Fruit fly (Drosophila melanogaster) whole organism, pupa: ENCODE data around the gene CG12268.

Experiments used
- CG10348 ChIP-seq: fragments of 200-800 bp; sonication (Bioruptor generic); IDR thresholded peaks from 2 replicates; pipeline ENCODE4 v1.3.6; 2022; ENCODE audit warnings: missing biosample characterization, missing genetic modification characterization
- CG12605 ChIP-seq: fragments of 200-800 bp; sonication (Bioruptor generic); IDR thresholded peaks from 2 replicates; pipeline ENCODE4 v1.3.6; 2022; ENCODE audit warnings: missing biosample characterization, missing genetic modification characterization
- CG13204 ChIP-seq: fragments of 200-800 bp; sonication (Bioruptor generic); optimal IDR thresholded peaks from 2 replicates; lab custom pipeline; 2018; ENCODE audit warnings: missing biosample characterization, mild to moderate bottlenecking, missing genetic modification characterization, moderate library complexity
- CG14655 ChIP-seq: fragments of 200-800 bp; sonication (Bioruptor generic); optimal IDR thresholded peaks from 3 replicates; lab custom pipeline; 2017; ENCODE audit warnings: mild to moderate bottlenecking, missing biosample characterization, missing genetic modification reagents, missing genetic modification characterization
- CG15710 ChIP-seq: fragments of 200-800 bp; sonication (Bioruptor generic); optimal IDR thresholded peaks from 2 replicates; lab custom pipeline; 2018; ENCODE audit warnings: missing biosample characterization, mild to moderate bottlenecking, missing genetic modification characterization, moderate library complexity
- CG17806 ChIP-seq: fragments of 200-800 bp; sonication (Bioruptor generic); optimal IDR thresholded peaks from 2 replicates; lab custom pipeline; 2018; ENCODE audit warnings: missing biosample characterization, mild to moderate bottlenecking, missing genetic modification characterization, moderate library complexity
- CG32121 ChIP-seq: fragments of 200-800 bp; sonication (Bioruptor generic); IDR thresholded peaks from 2 replicates; pipeline ENCODE4 v1.3.6; 2022; ENCODE audit warnings: missing biosample characterization, missing genetic modification characterization
- CG34367 ChIP-seq: fragments of 200-800 bp; sonication (Bioruptor generic); optimal IDR thresholded peaks from 2 replicates; lab custom pipeline; 2018; ENCODE audit warnings: missing biosample characterization, mild to moderate bottlenecking, missing genetic modification characterization
- CG4496 ChIP-seq: fragments of 200-800 bp; sonication (Bioruptor generic); IDR thresholded peaks from 3 replicates; pipeline ENCODE4 v1.3.6; 2022; ENCODE audit warnings: missing biosample characterization, missing genetic modification characterization
- CG8159 ChIP-seq: fragments of 200-800 bp; sonication (Bioruptor generic); optimal IDR thresholded peaks from 3 replicates; lab custom pipeline; 2018; ENCODE audit warnings: missing biosample characterization, mild to moderate bottlenecking, missing genetic modification characterization, moderate library complexity
- CG8301 ChIP-seq: fragments of 200-800 bp; sonication (Bioruptor generic); optimal IDR thresholded peaks from 2 replicates; lab custom pipeline; 2018; ENCODE audit warnings: missing biosample characterization, mild to moderate bottlenecking, missing genetic modification characterization
- CG9948 ChIP-seq: fragments of 200-800 bp; sonication (Bioruptor generic); optimal IDR thresholded peaks from 2 replicates; lab custom pipeline; 2018; ENCODE audit warnings: missing biosample characterization, mild to moderate bottlenecking, missing genetic modification characterization, moderate library complexity
- D1 ChIP-seq: fragments of 200-800 bp; sonication (Bioruptor generic); optimal IDR thresholded peaks from 2 replicates; lab custom pipeline; 2018; ENCODE audit warnings: missing biosample characterization, mild to moderate bottlenecking, missing genetic modification characterization, moderate library complexity
- EcR ChIP-seq: fragments of 200-800 bp; sonication (Bioruptor generic); optimal IDR thresholded peaks from 3 replicates; lab custom pipeline; 2019; ENCODE audit warnings: missing biosample characterization, missing genetic modification characterization, mild to moderate bottlenecking, moderate library complexity, missing genetic modification reagents
- Ets98B ChIP-seq: fragments of 200-800 bp; sonication (Bioruptor generic); IDR thresholded peaks from 2 replicates; pipeline ENCODE4 v1.3.6; 2022; ENCODE audit warnings: missing biosample characterization, missing genetic modification characterization
- Pif1A ChIP-seq: fragments of 200-800 bp; sonication (Bioruptor generic); optimal IDR thresholded peaks from 3 replicates; lab custom pipeline; 2016; ENCODE audit warnings: missing biosample characterization, missing genetic modification characterization
- Pif1B ChIP-seq: fragments of 200-800 bp; sonication (Bioruptor generic); optimal IDR thresholded peaks from 3 replicates; lab custom pipeline; 2016; ENCODE audit warnings: missing biosample characterization, missing genetic modification characterization
- Snoo ChIP-seq: fragments of 200-800 bp; sonication (Bioruptor generic); optimal IDR thresholded peaks from 3 replicates; lab custom pipeline; 2017; ENCODE audit warnings: missing biosample characterization, mild to moderate bottlenecking, missing genetic modification characterization, inconsistent platforms
- fd96Ca ChIP-seq: fragments of 200-800 bp; sonication (Bioruptor generic); IDR thresholded peaks from 3 replicates; pipeline ENCODE4 v1.3.6; 2022; ENCODE audit warnings: missing biosample characterization, missing genetic modification characterization
- gl ChIP-seq: fragments of 200-800 bp; sonication (Bioruptor generic); optimal IDR thresholded peaks from 2 replicates; lab custom pipeline; 2018; ENCODE audit warnings: missing biosample characterization, mild to moderate bottlenecking, missing genetic modification characterization
- rn ChIP-seq: fragments of 200-800 bp; sonication (Bioruptor generic); IDR thresholded peaks from 2 replicates; pipeline ENCODE4 v1.3.6; 2022; ENCODE audit warnings: missing biosample characterization, missing genetic modification characterization

The CG12268 gene

DNA sequence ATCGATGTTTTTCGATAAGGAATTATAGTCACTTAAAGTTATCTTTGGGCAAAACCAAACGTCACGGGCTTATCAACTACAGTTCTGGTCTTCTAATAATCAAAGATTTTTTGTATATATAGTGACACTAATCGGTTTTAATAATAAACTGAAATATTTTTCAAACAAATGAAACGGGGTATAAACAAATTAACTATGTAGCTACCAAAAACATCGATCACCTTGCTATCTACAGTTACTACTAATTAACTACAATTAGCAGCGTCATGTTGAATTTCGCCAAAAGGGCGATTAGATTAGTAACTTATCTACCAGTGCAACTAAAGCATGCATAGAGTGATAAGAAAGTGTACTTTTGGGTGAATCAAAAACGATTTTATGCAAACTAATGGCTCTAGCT is 43.1 kb upstream of the CG12268 start:
- TF ChIP-seq gl (tag; lab: Kevin White, UChicago) (no peak), CG8159 (tag; lab: Kevin White, UChicago) (no peak), Pif1A (GFP tag; lab: Kevin White, UChicago) (no peak), CG9948 (no peak), EcR (GFP tag; lab: Kevin White, UChicago) (no peak), CG8301 (tag; lab: Kevin White, UChicago) (no peak), CG10348 (GFP tag; lab: Robert Waterston, UW) (no peak), CG14655 (GFP tag; lab: Kevin White, UChicago) (no peak), CG32121 (GFP tag; lab: Robert Waterston, UW) (no peak), CG13204 (GFP tag; lab: Kevin White, UChicago) (no peak), D1 (tag; lab: Kevin White, UChicago) (no peak), CG12605 (GFP tag; lab: Robert Waterston, UW) (no peak), CG15710 (tag; lab: Kevin White, UChicago) (no peak), CG34367 (tag; lab: Kevin White, UChicago) (no peak)

dm6 chr3R:23986479-23986930 is 38.3 kb upstream of the CG12268 start, which contains the start of the genes CG13603 and CG5902:
Gene CG13603 (minus strand): TSS chr3R:23986569.
Gene CG5902 (plus strand): TSS chr3R:23986642.
- TF ChIP-seq CG8159 (tag; lab: Kevin White, UChicago): no peak
- peak; percentile 57; the same call in 1 of the 3 replicates for TF ChIP-seq fd96Ca (GFP tag; lab: Robert Waterston, UW)
- TF ChIP-seq rn (GFP tag; lab: Robert Waterston, UW): 0 out of 2 replicates have a peak, but pooled peaks have one; percentile 8
- no peak for TF ChIP-seq CG9948
- TF ChIP-seq Snoo (tag; lab: Kevin White, UChicago): no peak
- TF ChIP-seq CG13204 (GFP tag; lab: Kevin White, UChicago): no peak
- peak; percentile 30 for TF ChIP-seq Ets98B (GFP tag; lab: Robert Waterston, UW)
- TF ChIP-seq CG15710 (tag; lab: Kevin White, UChicago): peak; percentile 16
- TF ChIP-seq gl (tag; lab: Kevin White, UChicago): peak; percentile 48
- peak; percentile 42; the same call in 1 of the 2 replicates for TF ChIP-seq CG32121 (GFP tag; lab: Robert Waterston, UW)
- no peak for TF ChIP-seq D1 (tag; lab: Kevin White, UChicago)
- TF ChIP-seq Pif1B (GFP tag; lab: Kevin White, UChicago): no peak
- no peak for TF ChIP-seq CG8301 (tag; lab: Kevin White, UChicago)
- peak; percentile 70 for TF ChIP-seq EcR (GFP tag; lab: Kevin White, UChicago)

DNA sequence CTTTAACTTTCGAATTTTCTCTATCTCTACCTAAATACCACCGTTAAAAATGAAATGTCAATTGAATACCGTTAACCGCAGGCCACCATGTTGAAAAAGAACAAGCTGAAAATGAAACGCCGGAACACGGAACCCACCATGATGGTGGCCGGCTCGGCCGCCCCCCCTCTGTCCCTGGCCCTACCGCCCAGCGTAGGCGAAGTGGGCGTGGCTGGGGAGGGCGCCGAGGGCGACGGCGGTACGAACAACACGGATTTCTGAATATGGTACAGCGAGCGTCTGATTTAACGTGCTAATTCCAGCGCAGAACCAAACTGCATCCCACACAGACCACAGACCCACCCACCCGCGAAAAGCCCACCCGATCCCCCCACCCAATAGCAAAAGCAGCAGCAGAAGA is 33.4 kb upstream of the CG12268 start:
- TF ChIP-seq CG9948: no peak
- TF ChIP-seq CG10348 (GFP tag; lab: Robert Waterston, UW): no peak
- TF ChIP-seq CG32121 (GFP tag; lab: Robert Waterston, UW): no peak
- no peak for TF ChIP-seq Ets98B (GFP tag; lab: Robert Waterston, UW)
- no peak for TF ChIP-seq CG14655 (GFP tag; lab: Kevin White, UChicago)
- TF ChIP-seq CG34367 (tag; lab: Kevin White, UChicago): no peak
- no peak for TF ChIP-seq CG17806
- TF ChIP-seq CG13204 (GFP tag; lab: Kevin White, UChicago): no peak
- TF ChIP-seq, all 21 proteins: peak for 0

- TF ChIP-seq EcR (GFP tag; lab: Kevin White, UChicago) (no peak), CG13204 (GFP tag; lab: Kevin White, UChicago) (no peak), CG15710 (tag; lab: Kevin White, UChicago) (no peak), fd96Ca (GFP tag; lab: Robert Waterston, UW) (no peak), CG9948 (no peak), CG8301 (tag; lab: Kevin White, UChicago) (no peak), Snoo (tag; lab: Kevin White, UChicago) (no peak), CG17806 (no peak), Pif1B (GFP tag; lab: Kevin White, UChicago) (no peak), CG14655 (GFP tag; lab: Kevin White, UChicago) (no peak), CG34367 (tag; lab: Kevin White, UChicago) (no peak), CG32121 (GFP tag; lab: Robert Waterston, UW) (no peak), CG8159 (tag; lab: Kevin White, UChicago) (no peak), gl (tag; lab: Kevin White, UChicago) (no peak), Ets98B (GFP tag; lab: Robert Waterston, UW) (no peak), CG4496 (GFP tag; lab: Robert Waterston, UW) (no peak)
Measured at dm6 chr3R:23971764-23972163, 23.5 kb upstream of the CG12268 start.

DNA sequence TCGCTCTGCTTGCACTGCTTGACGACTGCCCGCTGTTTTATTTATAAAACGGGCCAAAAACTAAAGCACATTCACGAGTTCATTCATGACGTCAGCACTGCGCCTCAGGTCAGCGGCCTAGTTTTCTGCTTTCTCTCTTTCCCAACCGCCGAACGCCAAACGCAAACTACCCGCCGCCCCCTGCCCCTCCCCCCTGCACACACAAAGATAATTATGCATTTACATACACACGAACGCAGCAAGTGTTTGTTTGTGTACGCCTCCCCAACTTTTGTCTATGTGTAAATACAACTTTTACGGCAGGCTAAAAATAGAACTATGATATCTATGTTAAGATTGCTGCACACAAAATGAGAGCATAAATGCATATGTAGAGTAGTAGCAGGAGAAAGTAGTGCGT is 23.0 kb upstream of the CG12268 start:
- TF ChIP-seq CG32121 (GFP tag; lab: Robert Waterston, UW) (0 out of 2 replicates have a peak, but pooled peaks have one; percentile 22), CG4496 (GFP tag; lab: Robert Waterston, UW) (peak; percentile 10; the same call in 1 of the 3 replicates), CG9948 (no peak), CG34367 (tag; lab: Kevin White, UChicago) (no peak)

dm6 chr3R:23969449-23969848 is 21.2 kb upstream of the CG12268 start:
- peak; percentile 69 for TF ChIP-seq EcR (GFP tag; lab: Kevin White, UChicago)
- TF ChIP-seq CG4496 (GFP tag; lab: Robert Waterston, UW): no peak
- no peak for TF ChIP-seq CG14655 (GFP tag; lab: Kevin White, UChicago)
